Fruit fly (Drosophila melanogaster) whole organism, embryonic: ENCODE results near the gene Cp16.

Experiments
- Ada2b ChIP-seq: fragments of 200-800 bp; sonication (Bioruptor generic); IDR thresholded peaks from 2 replicates; pipeline ENCODE4 v1.3.6; 2022; ENCODE audit warnings: missing biosample characterization, missing genetic modification characterization
- B-H1 ChIP-seq: fragments of 200-800 bp; sonication (Bioruptor generic); IDR thresholded peaks from 3 replicates; pipeline ENCODE4 v1.3.6; 2022; ENCODE audit warnings: missing biosample characterization, missing genetic modification characterization
- BtbVII ChIP-seq: fragments of 200-800 bp; sonication (Bioruptor generic); optimal IDR thresholded peaks from 3 replicates; lab custom pipeline; 2017; ENCODE audit warnings: missing biosample characterization, mild to moderate bottlenecking, missing genetic modification characterization
- Bteb2 ChIP-seq: fragments of 200-800 bp; sonication (Bioruptor generic); optimal IDR thresholded peaks from 2 replicates; lab custom pipeline; 2016; ENCODE audit warnings: missing biosample characterization, missing genetic modification characterization
- CG10321 ChIP-seq: fragments of 200-800 bp; sonication (Bioruptor generic); IDR thresholded peaks from 2 replicates; pipeline ENCODE4 v1.3.6; 2022; ENCODE audit warnings: missing biosample characterization, missing genetic modification characterization
- CG10366 ChIP-seq: fragments of 200-800 bp; sonication (Bioruptor generic); IDR thresholded peaks from 2 replicates; pipeline ENCODE4 v1.3.6; 2022; ENCODE audit warnings: missing biosample characterization, missing genetic modification characterization
- CG13624 ChIP-seq: fragments of 200-800 bp; sonication (Bioruptor generic); optimal IDR thresholded peaks from 2 replicates; lab custom pipeline; 2016; ENCODE audit warnings: missing biosample characterization, missing genetic modification characterization
- CG15601 ChIP-seq: fragments of 200-800 bp; sonication (Bioruptor generic); optimal IDR thresholded peaks from 3 replicates; lab custom pipeline; 2019; ENCODE audit warnings: missing biosample characterization, mild to moderate bottlenecking, missing genetic modification characterization, moderate library complexity
- CG17186 ChIP-seq: fragments of 200-800 bp; sonication (Bioruptor generic); optimal IDR thresholded peaks from 3 replicates; lab custom pipeline; 2017; ENCODE audit warnings: missing biosample characterization, missing genetic modification reagents, missing genetic modification characterization
- CG2202 ChIP-seq: fragments of 200-800 bp; sonication (Bioruptor generic); optimal IDR thresholded peaks from 2 replicates; lab custom pipeline; 2018; ENCODE audit warnings: missing biosample characterization, mild to moderate bottlenecking, missing genetic modification characterization
- CG6272 ChIP-seq: fragments of 200-800 bp; sonication (Bioruptor generic); IDR thresholded peaks from 2 replicates; pipeline ENCODE4 v1.3.6; 2022; ENCODE audit warnings: missing biosample characterization, missing genetic modification characterization
- CG6813 ChIP-seq: fragments of 200-800 bp; sonication (Bioruptor generic); optimal IDR thresholded peaks from 2 replicates; lab custom pipeline; 2017; ENCODE audit warnings: missing biosample characterization, missing genetic modification characterization, mild to moderate bottlenecking, moderate library complexity, missing genetic modification reagents
- CG9437 ChIP-seq: fragments of 200-800 bp; sonication (Bioruptor generic); optimal IDR thresholded peaks from 2 replicates; lab custom pipeline; 2018; ENCODE audit warnings: missing biosample characterization, mild to moderate bottlenecking, missing genetic modification characterization
- CG9876 ChIP-seq: fragments of 200-800 bp; sonication (Bioruptor generic); optimal IDR thresholded peaks from 2 replicates; lab custom pipeline; 2016; ENCODE audit warnings: missing biosample characterization, missing genetic modification characterization
- CkIIα-i1 ChIP-seq: fragments of 200-800 bp; sonication (Bioruptor generic); IDR thresholded peaks from 2 replicates; pipeline ENCODE4 v1.3.6; 2022; ENCODE audit warnings: missing biosample characterization, missing genetic modification characterization
- Dll ChIP-seq: fragments of 200-800 bp; sonication (Bioruptor generic); IDR thresholded peaks from 4 replicates; pipeline ENCODE4 v1.3.6; 2022; ENCODE audit warnings: missing biosample characterization, missing genetic modification characterization; ENCODE audit not compliant: partially characterized antibody
- ERR ChIP-seq: fragments of 200-800 bp; sonication (Bioruptor generic); optimal IDR thresholded peaks from 2 replicates; lab custom pipeline; 2016; ENCODE audit warnings: missing biosample characterization, missing genetic modification characterization
- Ets65A ChIP-seq: fragments of 200-800 bp; sonication (Bioruptor generic); peaks from one replicate; lab custom pipeline; 2016; ENCODE audit warnings: missing biosample characterization, missing genetic modification characterization
- Hey ChIP-seq: fragments of 200-800 bp; sonication (Bioruptor generic); optimal IDR thresholded peaks from 3 replicates; lab custom pipeline; 2018; ENCODE audit warnings: missing biosample characterization, mild to moderate bottlenecking, missing genetic modification characterization
- HmgD ChIP-seq: fragments of 200-800 bp; sonication (Bioruptor generic); optimal IDR thresholded peaks from 3 replicates; lab custom pipeline; 2016; ENCODE audit warnings: missing biosample characterization, missing genetic modification characterization
- Hsf ChIP-seq: fragments of 200-800 bp; sonication (Bioruptor generic); optimal IDR thresholded peaks from 3 replicates; lab custom pipeline; 2016; ENCODE audit warnings: missing biosample characterization, missing genetic modification characterization
- Lpt ChIP-seq: fragments of >200 bp; optimal IDR thresholded peaks from 2 replicates; lab custom pipeline; 2018; ENCODE audit warnings: missing biosample characterization, missing genetic modification characterization
- Med ChIP-seq: fragments of 200-800 bp; sonication (Bioruptor generic); peaks from one replicate; lab custom pipeline; 2016; ENCODE audit warnings: missing biosample characterization, missing genetic modification characterization, mild to moderate bottlenecking, inconsistent platforms, moderate library complexity
- Meics ChIP-seq: fragments of 200-800 bp; sonication (Bioruptor generic); optimal IDR thresholded peaks from 2 replicates; lab custom pipeline; 2017; ENCODE audit warnings: missing biosample characterization, mild to moderate bottlenecking, missing genetic modification characterization
- Mrtf ChIP-seq: fragments of 200-800 bp; sonication (Bioruptor generic); IDR thresholded peaks from 3 replicates; pipeline ENCODE4 v1.3.6; 2022; ENCODE audit warnings: missing biosample characterization, missing genetic modification characterization
- Nf-YC ChIP-seq: fragments of 200-800 bp; optimal IDR thresholded peaks from 3 replicates; lab custom pipeline; 2019; ENCODE audit warnings: missing biosample characterization, mild to moderate bottlenecking, missing genetic modification characterization, moderate library complexity
- NfI ChIP-seq: fragments of 200-800 bp; sonication (Bioruptor generic); optimal IDR thresholded peaks from 3 replicates; lab custom pipeline; 2018; ENCODE audit warnings: missing biosample characterization, mild to moderate bottlenecking, missing genetic modification characterization, moderate library complexity
- Sox100B ChIP-seq: fragments of 200-800 bp; sonication (Bioruptor generic); optimal IDR thresholded peaks from 3 replicates; lab custom pipeline; 2018; ENCODE audit warnings: missing biosample characterization, mild to moderate bottlenecking, missing genetic modification characterization
- Spps ChIP-seq: fragments of 200-800 bp; sonication (Bioruptor generic); optimal IDR thresholded peaks from 2 replicates; lab custom pipeline; 2018; ENCODE audit warnings: missing biosample characterization, mild to moderate bottlenecking, missing genetic modification characterization
- Sry-β ChIP-seq: fragments of 200-800 bp; sonication (Bioruptor generic); optimal IDR thresholded peaks from 2 replicates; lab custom pipeline; 2018; ENCODE audit warnings: missing biosample characterization, mild to moderate bottlenecking, missing genetic modification characterization, moderate library complexity
- al ChIP-seq: fragments of 200-800 bp; sonication (Bioruptor generic); IDR thresholded peaks from 2 replicates; pipeline ENCODE4 v1.3.6; 2022; ENCODE audit warnings: missing biosample characterization, missing genetic modification characterization
- ato ChIP-seq: fragments of 200-800 bp; sonication (Bioruptor generic); IDR thresholded peaks from 2 replicates; pipeline ENCODE4 v1.3.6; 2022; ENCODE audit warnings: missing biosample characterization, missing genetic modification characterization; ENCODE audit not compliant: partially characterized antibody
- br ChIP-seq: fragments of >200 bp; optimal IDR thresholded peaks from 2 replicates; lab custom pipeline; 2017
- cas ChIP-seq: fragments of 200-800 bp; sonication (Bioruptor generic); IDR thresholded peaks from 2 replicates; pipeline ENCODE4 v1.3.6; 2022; ENCODE audit warnings: missing biosample characterization, missing genetic modification characterization
- chinmo ChIP-seq: fragments of 200-800 bp; sonication (Bioruptor generic); IDR thresholded peaks from 4 replicates; pipeline ENCODE4 v1.3.6; 2022; ENCODE audit warnings: missing biosample characterization, missing genetic modification characterization; ENCODE audit not compliant: partially characterized antibody
- cwo ChIP-seq: fragments of 200-800 bp; sonication (Bioruptor generic); optimal IDR thresholded peaks from 3 replicates; lab custom pipeline; 2017; ENCODE audit warnings: missing biosample characterization, missing genetic modification characterization, mild to moderate bottlenecking, moderate library complexity, missing genetic modification reagents
- exex ChIP-seq: fragments of 200-800 bp; sonication (Bioruptor generic); optimal IDR thresholded peaks from 4 replicates; lab custom pipeline; 2018; ENCODE audit warnings: missing biosample characterization, mild to moderate bottlenecking, missing genetic modification characterization, moderate library complexity
- eyg ChIP-seq: fragments of 200-800 bp; sonication (Bioruptor generic); optimal IDR thresholded peaks from 3 replicates; lab custom pipeline; 2016; ENCODE audit warnings: missing biosample characterization, missing genetic modification characterization
- ham ChIP-seq: fragments of 200-800 bp; sonication (Bioruptor generic); IDR thresholded peaks from 2 replicates; pipeline ENCODE4 v1.3.6; 2022; ENCODE audit warnings: missing biosample characterization, missing genetic modification characterization
- jumu ChIP-seq: fragments of 200-800 bp; sonication (Bioruptor generic); optimal IDR thresholded peaks from 3 replicates; lab custom pipeline; 2016; ENCODE audit warnings: missing biosample characterization, missing genetic modification characterization
- ken ChIP-seq: fragments of 200-800 bp; sonication (Bioruptor generic); IDR thresholded peaks from 3 replicates; pipeline ENCODE4 v1.3.6; 2022; ENCODE audit warnings: missing biosample characterization, missing genetic modification characterization
- luna ChIP-seq: fragments of 200-800 bp; sonication (Bioruptor generic); optimal IDR thresholded peaks from 2 replicates; lab custom pipeline; 2016; ENCODE audit warnings: missing biosample characterization, missing genetic modification characterization
- mld ChIP-seq: fragments of 200-800 bp; sonication (Bioruptor generic); IDR thresholded peaks from 3 replicates; pipeline ENCODE4 v1.3.6; 2022; ENCODE audit warnings: missing biosample characterization, missing genetic modification characterization; ENCODE audit not compliant: partially characterized antibody
- pzg ChIP-seq: fragments of 200-800 bp; sonication (Bioruptor generic); optimal IDR thresholded peaks from 3 replicates; lab custom pipeline; 2018; ENCODE audit warnings: missing biosample characterization, mild to moderate bottlenecking, missing genetic modification characterization, moderate library complexity
- rib ChIP-seq: fragments of 200-800 bp; sonication (Bioruptor generic); IDR thresholded peaks from 2 replicates; pipeline ENCODE4 v1.3.6; 2022; ENCODE audit warnings: missing biosample characterization, missing genetic modification characterization
- scrt ChIP-seq: fragments of 200-800 bp; sonication (Bioruptor generic); optimal IDR thresholded peaks from 2 replicates; lab custom pipeline; 2018; ENCODE audit warnings: missing biosample characterization, mild to moderate bottlenecking, missing genetic modification characterization, moderate library complexity
- slbo ChIP-seq: fragments of 200-800 bp; sonication (Bioruptor generic); IDR thresholded peaks from 2 replicates; pipeline ENCODE4 v1.3.6; 2022; ENCODE audit warnings: missing biosample characterization, missing genetic modification characterization
- sug ChIP-seq: fragments of 200-800 bp; optimal IDR thresholded peaks from 2 replicates; lab custom pipeline; 2019; ENCODE audit warnings: missing biosample characterization, mild to moderate bottlenecking, missing genetic modification characterization, moderate library complexity
- unpg ChIP-seq: fragments of 200-800 bp; sonication (Bioruptor generic); optimal IDR thresholded peaks from 3 replicates; lab custom pipeline; 2018; ENCODE audit warnings: missing biosample characterization, mild to moderate bottlenecking, missing genetic modification characterization, moderate library complexity
- vfl ChIP-seq: fragments of 200-800 bp; sonication (Bioruptor generic); optimal IDR thresholded peaks from 2 replicates; lab custom pipeline; 2016; ENCODE audit warnings: missing biosample characterization, missing genetic modification characterization
- wor ChIP-seq: fragments of 200-800 bp; sonication (Bioruptor generic); IDR thresholded peaks from 2 replicates; pipeline ENCODE4 v1.3.6; 2022; ENCODE audit warnings: missing biosample characterization, missing genetic modification characterization

Gene Cp16

DNA sequence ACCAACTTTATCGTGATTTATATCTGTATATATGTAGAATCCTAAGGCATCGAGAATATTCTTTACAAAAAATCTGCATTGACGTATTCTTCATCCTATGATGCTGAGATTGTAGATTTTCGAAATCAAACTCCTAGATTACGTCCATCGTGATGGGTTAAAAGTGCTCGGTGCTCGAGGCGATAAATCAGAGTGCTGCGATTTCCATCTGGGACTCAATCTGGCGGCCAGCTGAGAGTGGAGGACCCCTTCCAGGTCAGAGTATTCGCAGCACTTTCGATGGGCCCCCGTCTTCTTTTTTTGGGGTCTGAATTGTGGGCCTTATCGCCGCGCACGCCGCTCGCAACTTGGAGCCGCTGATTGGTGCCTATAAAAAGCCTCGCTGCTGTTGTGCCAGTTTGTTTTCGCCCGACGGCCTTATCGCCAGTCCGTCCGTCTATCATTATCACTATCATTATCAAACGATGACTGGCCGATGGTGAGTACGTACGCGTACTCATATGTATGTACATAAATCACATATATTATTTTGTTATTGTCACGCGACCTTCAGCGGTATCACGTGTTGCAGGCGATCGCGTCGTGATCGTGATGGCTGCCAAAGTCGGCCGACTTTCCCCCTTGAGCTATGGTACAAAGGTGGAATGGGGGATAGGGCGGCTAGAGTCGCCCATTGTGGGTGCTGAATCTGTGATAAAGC, 26.9 kb upstream of the Cp16 start (continued):
- TF ChIP-seq luna (GFP tag; lab: Kevin White, UChicago) = no peak
- TF ChIP-seq cwo (GFP tag; lab: Kevin White, UChicago) = peak; percentile 100
- no peak for TF ChIP-seq CG9876
- TF ChIP-seq ham = no peak
- no peak for TF ChIP-seq CG10366 (GFP tag; lab: Robert Waterston, UW)
- no peak for TF ChIP-seq Spps (tag; lab: Kevin White, UChicago)
- TF ChIP-seq Sry-β (GFP tag; lab: Kevin White, UChicago) = no peak
- peak; percentile 90 for TF ChIP-seq Hey (tag; lab: Kevin White, UChicago)
- TF ChIP-seq pzg (GFP tag; lab: Kevin White, UChicago) = no peak
- no peak for TF ChIP-seq CG2202 (tag; lab: Kevin White, UChicago)
- TF ChIP-seq Nf-YC (tag; lab: Kevin White, UChicago) = peak; percentile 61
- TF ChIP-seq CG15601 (tag; lab: Kevin White, UChicago) = no peak
- no peak for TF ChIP-seq vfl (GFP tag; lab: Kevin White, UChicago)
- peak; percentile 25; the same call in 1 of the 2 replicates for TF ChIP-seq slbo
- TF ChIP-seq Ets65A (GFP tag; lab: Kevin White, UChicago) = no peak
- no peak for TF ChIP-seq Hsf
- no peak for TF ChIP-seq NfI (GFP tag; lab: Kevin White, UChicago)
- 0 out of 2 replicates have a peak, but pooled peaks have one; percentile 17 for TF ChIP-seq CG10321 (GFP tag; lab: Robert Waterston, UW)
- peak; percentile 91 for TF ChIP-seq Med
- TF ChIP-seq ERR (GFP tag; lab: Kevin White, UChicago) = no peak
- no peak for TF ChIP-seq al
- TF ChIP-seq eyg = no peak
- no peak for TF ChIP-seq br (lab: Kevin White, UChicago)
- no peak for TF ChIP-seq cas (GFP tag; lab: Robert Waterston, UW)
- no peak for TF ChIP-seq CkIIα-i1 (GFP tag; lab: Robert Waterston, UW)
- TF ChIP-seq CG6272 (GFP tag; lab: Robert Waterston, UW) = no peak
- TF ChIP-seq mld (GFP tag; lab: Robert Waterston, UW) = no peak
- TF ChIP-seq Sox100B (GFP tag; lab: Kevin White, UChicago) = no peak
- TF ChIP-seq Bteb2 = no peak
- TF ChIP-seq B-H1 = no peak
- TF ChIP-seq Meics = no peak
- TF ChIP-seq chinmo = peak; percentile 73; the same call in 1 of the 4 replicates
- peak; percentile 92 for TF ChIP-seq exex (tag; lab: Kevin White, UChicago)
- TF ChIP-seq jumu (GFP tag; lab: Kevin White, UChicago) = no peak
- peak; percentile 99 for TF ChIP-seq sug
- TF ChIP-seq CG6813 (GFP tag; lab: Kevin White, UChicago) = peak; percentile 35
- TF ChIP-seq ato (GFP tag; lab: Robert Waterston, UW) = no peak
- TF ChIP-seq Mrtf (GFP tag; lab: Robert Waterston, UW) = no peak
- 0 out of 4 replicates have a peak, but pooled peaks have one; percentile 11 for TF ChIP-seq Dll
- no peak for TF ChIP-seq Ada2b (GFP tag; lab: Robert Waterston, UW)
- no peak for TF ChIP-seq CG9437 (GFP tag; lab: Kevin White, UChicago)
- peak; percentile 32; the same call in 1 of the 2 replicates for TF ChIP-seq rib
- no peak for TF ChIP-seq CG17186 (GFP tag; lab: Kevin White, UChicago)
- TF ChIP-seq unpg = no peak
- no peak for TF ChIP-seq CG13624 (GFP tag; lab: Kevin White, UChicago)
- no peak for TF ChIP-seq HmgD
- TF ChIP-seq scrt = no peak
- no peak for TF ChIP-seq BtbVII (GFP tag; lab: Kevin White, UChicago)
- no peak for TF ChIP-seq Lpt (GFP tag; lab: Kevin White, UChicago)
- no peak for TF ChIP-seq wor (GFP tag; lab: Robert Waterston, UW)
- TF ChIP-seq ken (GFP tag; lab: Robert Waterston, UW) = no peak
